Worm (Caenorhabditis elegans): ENCODE data around the gene C47E12.2.

- TF ChIP-seq nhr-90 (tag; optimal IDR thresholded peaks at IDR 0.05) (no peak), madf-10 (tag; optimal IDR thresholded peaks at IDR 0.05) (no peak), dox-1 (GFP tag; IDR thresholded peaks at IDR 0.05) (no peak), hmg-20 (GFP tag; IDR thresholded peaks at IDR 0.05) (no peak), akir-1 (GFP tag; optimal IDR thresholded peaks at IDR 0.05) (no peak), ama-1 (optimal IDR thresholded peaks at IDR 0.05) (no peak), ama-1 (GFP tag; optimal IDR thresholded peaks at IDR 0.05) (no peak), lin-40 (tag; optimal IDR thresholded peaks at IDR 0.05) (no peak), madf-8 (GFP tag; conservative IDR thresholded peaks at IDR 0.05) (no peak), unc-62 (GFP tag; optimal IDR thresholded peaks at IDR 0.05) (no peak), somi-1 (GFP tag; optimal IDR thresholded peaks at IDR 0.05) (no peak), bed-1 (GFP tag; IDR thresholded peaks at IDR 0.05) (no peak), snpc-4 (GFP tag; optimal IDR thresholded peaks at IDR 0.05) (no peak), snpc-4 (tag; optimal IDR thresholded peaks at IDR 0.05) (no peak)
Observed at ce11 chrIV:9974392-9974791, 28.9 kb downstream of the C47E12.2 start, which contains the start of gene C47E12.9.

Data from whole organism, young adult.